Fruit fly (Drosophila melanogaster): ENCODE measurements around the gene Pisd.

Gene Pisd

DNA sequence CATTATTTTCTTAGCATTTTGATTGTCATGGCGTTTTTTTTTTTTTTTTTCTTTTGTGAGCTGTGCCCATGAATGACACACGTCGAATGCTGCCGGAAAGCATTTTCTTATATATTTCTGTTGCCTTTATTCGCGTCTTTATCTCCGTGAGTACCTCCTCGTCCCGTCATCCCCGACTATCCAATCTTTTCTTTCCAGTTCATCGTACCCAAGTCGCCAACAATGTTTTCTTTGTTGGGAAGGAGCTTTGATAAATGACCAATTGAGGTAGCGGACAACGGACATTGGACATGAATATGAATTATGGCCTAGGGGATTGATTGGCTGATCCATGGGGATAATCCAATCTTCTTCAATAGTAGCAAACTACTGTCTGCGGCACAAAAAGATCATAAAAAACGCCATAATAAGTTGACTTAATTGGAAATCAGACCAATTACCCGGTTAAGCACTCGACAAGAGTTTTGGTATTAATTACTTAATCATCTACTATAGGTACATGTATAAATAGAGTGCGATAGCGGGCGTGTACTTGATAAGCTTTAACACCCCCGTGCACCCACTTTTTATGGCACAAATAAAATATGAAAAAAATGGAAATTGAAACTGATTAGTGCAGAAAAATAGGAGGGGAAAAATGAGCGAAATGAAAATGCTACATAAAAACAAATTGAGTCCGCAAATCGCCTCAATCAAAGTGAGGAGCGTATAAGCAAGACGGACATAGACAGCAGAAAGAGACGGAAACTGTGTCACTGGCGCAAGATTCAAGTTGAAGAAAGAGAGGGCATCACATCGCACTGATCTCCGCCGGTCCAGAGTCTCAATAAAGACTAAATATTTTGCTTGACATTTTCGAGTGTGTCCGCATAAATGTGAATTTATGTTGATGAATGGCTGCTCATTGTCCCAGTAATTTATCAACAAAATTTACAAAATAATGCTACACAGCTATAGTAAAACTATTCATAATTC lies 34.4 kb upstream of the Pisd start:
- TF ChIP-seq CG34367 (tag; optimal IDR thresholded peaks at IDR 0.05) (no peak), EcR (GFP tag; optimal IDR thresholded peaks at IDR 0.05) (peak; percentile 92), gl (tag; optimal IDR thresholded peaks at IDR 0.05) (no peak), D1 (tag; optimal IDR thresholded peaks at IDR 0.05) (no peak), rn (GFP tag; IDR thresholded peaks at IDR 0.05) (no peak), CG10348 (GFP tag; IDR thresholded peaks at IDR 0.05) (no peak), CG13204 (GFP tag; optimal IDR thresholded peaks at IDR 0.05) (no peak), CG14655 (GFP tag; optimal IDR thresholded peaks at IDR 0.05) (no peak), CG8159 (tag; optimal IDR thresholded peaks at IDR 0.05) (no peak), CG12605 (GFP tag; IDR thresholded peaks at IDR 0.05) (0 out of 2 replicates have a peak, but pooled peaks have one; percentile 45), Pif1B (GFP tag; optimal IDR thresholded peaks at IDR 0.05) (no peak), CG15710 (tag; optimal IDR thresholded peaks at IDR 0.05) (no peak), Snoo (tag; optimal IDR thresholded peaks at IDR 0.05) (no peak), Ets98B (GFP tag; IDR thresholded peaks at IDR 0.05) (0 out of 2 replicates have a peak, but pooled peaks have one; percentile 22), CG4496 (GFP tag; IDR thresholded peaks at IDR 0.05) (peak; percentile 34; the same call in 1 of the 3 replicates), CG8301 (tag; optimal IDR thresholded peaks at IDR 0.05) (no peak), fd96Ca (GFP tag; IDR thresholded peaks at IDR 0.05) (0 out of 3 replicates have a peak, but pooled peaks have one; percentile 45), Pif1A (GFP tag; optimal IDR thresholded peaks at IDR 0.05) (no peak), CG17806 (tag; optimal IDR thresholded peaks at IDR 0.05) (no peak), CG9948 (tag; optimal IDR thresholded peaks at IDR 0.05) (no peak), CG32121 (GFP tag; IDR thresholded peaks at IDR 0.05) (0 out of 2 replicates have a peak, but pooled peaks have one; percentile 19)

DNA sequence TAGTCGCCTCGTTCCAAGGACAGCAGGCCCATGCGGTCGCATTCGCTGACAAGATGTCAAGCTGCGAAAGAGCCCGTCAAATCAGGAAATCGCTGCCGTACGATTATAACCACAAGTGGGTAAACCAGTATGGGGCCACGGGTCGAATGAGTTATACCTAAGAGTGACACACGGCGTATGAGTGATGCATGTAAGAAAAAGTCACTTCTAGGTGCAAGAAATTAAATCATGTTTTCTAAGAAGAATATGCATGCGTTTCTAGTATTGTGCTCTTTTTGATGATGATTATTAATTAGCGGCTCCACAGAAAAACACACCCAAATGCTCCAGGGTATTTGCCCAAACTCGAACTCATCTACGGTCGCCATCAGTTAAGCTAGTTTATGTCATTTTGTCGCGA lies 32.9 kb upstream of the Pisd start:
- TF ChIP-seq CG32121 (GFP tag; IDR thresholded peaks at IDR 0.05) (no peak), CG17806 (tag; optimal IDR thresholded peaks at IDR 0.05) (peak; percentile 14), Pif1A (GFP tag; optimal IDR thresholded peaks at IDR 0.05) (peak; percentile 9), CG14655 (GFP tag; optimal IDR thresholded peaks at IDR 0.05) (peak; percentile 29)

DNA sequence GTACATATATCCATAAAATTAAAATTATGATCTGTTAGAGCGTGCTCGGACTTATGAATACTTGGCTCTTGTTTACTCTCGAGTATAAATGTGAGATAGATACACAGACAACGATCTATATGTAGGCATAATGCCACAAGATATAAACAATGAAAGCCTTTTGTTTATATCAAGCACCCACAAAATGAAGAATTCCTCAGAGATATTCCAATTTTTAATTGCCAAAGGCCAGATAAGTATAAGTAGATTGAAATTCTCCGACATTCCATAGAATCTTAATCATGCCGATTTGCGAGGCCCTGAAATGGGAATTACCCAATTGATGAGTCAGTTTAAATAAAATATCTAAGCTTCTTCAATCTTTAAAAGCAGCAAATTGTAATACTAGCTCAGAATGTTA lies 28.7 kb upstream of the Pisd start:
- no peak for TF ChIP-seq CG17806 (tag; optimal IDR thresholded peaks at IDR 0.05)
- no peak for TF ChIP-seq CG15710 (tag; optimal IDR thresholded peaks at IDR 0.05)
- no peak for TF ChIP-seq CG32121 (GFP tag; IDR thresholded peaks at IDR 0.05)
- no peak for TF ChIP-seq CG13204 (GFP tag; optimal IDR thresholded peaks at IDR 0.05)
- no peak for TF ChIP-seq rn (GFP tag; IDR thresholded peaks at IDR 0.05)
- no peak for TF ChIP-seq CG34367 (tag; optimal IDR thresholded peaks at IDR 0.05)
- no peak for TF ChIP-seq EcR (GFP tag; optimal IDR thresholded peaks at IDR 0.05)
- no peak for TF ChIP-seq CG12605 (GFP tag; IDR thresholded peaks at IDR 0.05)
- no peak for TF ChIP-seq Pif1A (GFP tag; optimal IDR thresholded peaks at IDR 0.05)
- TF ChIP-seq D1 (tag; optimal IDR thresholded peaks at IDR 0.05) = no peak
- no peak for TF ChIP-seq Pif1B (GFP tag; optimal IDR thresholded peaks at IDR 0.05)
- no peak for TF ChIP-seq Snoo (tag; optimal IDR thresholded peaks at IDR 0.05)
- no peak for TF ChIP-seq fd96Ca (GFP tag; IDR thresholded peaks at IDR 0.05)
- TF ChIP-seq CG4496 (GFP tag; IDR thresholded peaks at IDR 0.05) = no peak

DNA sequence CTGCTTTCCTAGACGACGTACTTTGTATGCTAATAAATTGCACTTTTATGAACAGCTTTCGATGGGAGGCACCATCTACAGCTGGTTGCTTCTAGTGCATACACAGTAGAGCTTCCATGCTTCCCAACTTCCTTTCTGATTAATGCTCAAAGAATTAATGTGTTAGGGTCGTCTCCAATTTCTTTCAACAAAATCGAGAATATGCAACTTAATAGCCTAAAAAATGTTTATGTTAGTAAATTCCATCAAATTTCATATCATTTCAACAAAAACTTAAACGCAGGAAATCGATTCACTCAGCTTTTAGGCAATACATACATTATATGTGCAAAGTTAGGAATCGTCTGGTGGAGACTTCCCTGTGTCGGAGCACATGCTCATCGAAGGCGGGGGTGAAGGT lies 26.5 kb upstream of the Pisd start:
- TF ChIP-seq Pif1B (GFP tag; optimal IDR thresholded peaks at IDR 0.05) = no peak
- TF ChIP-seq CG8159 (tag; optimal IDR thresholded peaks at IDR 0.05) = peak; percentile 67
- TF ChIP-seq CG15710 (tag; optimal IDR thresholded peaks at IDR 0.05) = peak; percentile 61
- TF ChIP-seq CG8301 (tag; optimal IDR thresholded peaks at IDR 0.05) = peak; percentile 79
- no peak for TF ChIP-seq CG13204 (GFP tag; optimal IDR thresholded peaks at IDR 0.05)
- TF ChIP-seq CG32121 (GFP tag; IDR thresholded peaks at IDR 0.05) = 0 out of 2 replicates have a peak, but pooled peaks have one; percentile 27
- TF ChIP-seq Pif1A (GFP tag; optimal IDR thresholded peaks at IDR 0.05) = peak; percentile 66
- TF ChIP-seq CG4496 (GFP tag; IDR thresholded peaks at IDR 0.05) = no peak
- peak; percentile 69 for TF ChIP-seq CG9948 (tag; optimal IDR thresholded peaks at IDR 0.05)
- peak; percentile 86 for TF ChIP-seq CG14655 (GFP tag; optimal IDR thresholded peaks at IDR 0.05)
- TF ChIP-seq CG10348 (GFP tag; IDR thresholded peaks at IDR 0.05) = peak; percentile 9; the same call in 1 of the 2 replicates
- peak; percentile 51 for TF ChIP-seq CG17806 (tag; optimal IDR thresholded peaks at IDR 0.05)
- TF ChIP-seq CG12605 (GFP tag; IDR thresholded peaks at IDR 0.05) = peak; percentile 27; the same call in 1 of the 2 replicates
- TF ChIP-seq CG34367 (tag; optimal IDR thresholded peaks at IDR 0.05) = peak; percentile 43
- 0 out of 3 replicates have a peak, but pooled peaks have one; percentile 28 for TF ChIP-seq fd96Ca (GFP tag; IDR thresholded peaks at IDR 0.05)

DNA sequence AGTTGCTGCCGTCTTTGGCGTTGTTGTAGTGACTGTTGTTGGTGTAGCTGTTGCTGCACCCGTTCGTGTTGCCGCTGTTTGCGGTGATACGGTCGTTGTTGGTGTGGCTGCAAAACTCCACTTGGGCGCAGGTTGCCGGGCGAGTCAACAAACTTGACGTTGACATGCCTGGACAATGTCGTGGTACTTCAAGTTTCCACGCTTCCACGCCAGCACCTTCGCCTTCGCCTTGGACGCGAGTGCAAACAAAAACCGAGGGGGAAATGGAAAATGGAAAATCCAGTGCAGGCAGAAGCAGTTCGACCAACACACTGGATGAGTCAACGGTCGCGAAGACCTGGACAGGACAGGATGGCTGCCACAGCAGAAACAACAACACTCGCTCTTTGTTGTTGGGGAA lies 25.9 kb upstream of the Pisd start:
- peak; percentile 62 for TF ChIP-seq EcR (GFP tag; optimal IDR thresholded peaks at IDR 0.05)
- peak; percentile 32 for TF ChIP-seq CG13204 (GFP tag; optimal IDR thresholded peaks at IDR 0.05)
- no peak for TF ChIP-seq CG8159 (tag; optimal IDR thresholded peaks at IDR 0.05)
